Worm (Caenorhabditis elegans): ENCODE results near the gene srb-1.

srb-1 gene

DNA sequence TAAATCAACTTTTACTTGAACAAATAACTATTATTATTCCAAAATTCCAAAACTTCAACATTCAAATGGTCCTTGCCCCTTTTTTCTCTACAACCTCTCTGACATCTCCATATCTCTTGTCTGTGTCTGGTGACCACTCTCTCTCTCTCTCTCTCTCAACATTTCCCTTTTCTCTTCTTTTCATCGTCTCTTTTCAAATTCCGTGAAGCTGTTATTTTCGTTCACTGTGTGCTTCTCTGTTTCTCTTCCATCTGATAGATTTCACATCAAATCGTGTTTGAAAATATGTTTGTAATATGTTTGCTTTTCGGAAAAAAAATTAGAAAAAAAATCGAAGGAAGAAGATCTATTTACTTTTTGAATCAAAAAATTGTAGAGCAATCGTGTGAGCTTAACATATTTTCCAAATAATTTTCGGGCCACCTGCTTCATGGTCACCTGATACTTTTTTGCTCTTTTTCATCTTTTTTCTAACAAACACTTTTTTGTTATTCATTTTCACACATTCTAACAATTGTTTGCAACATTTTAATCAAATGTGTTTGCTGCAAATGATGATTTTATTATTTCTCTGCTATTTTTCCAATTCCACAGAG is 30.3 kb upstream of the srb-1 start:
- TF ChIP-seq unc-42 (tag; optimal IDR thresholded peaks at IDR 0.05), result peak; percentile 10
- peak; percentile 7 for TF ChIP-seq nfya-1 (tag; optimal IDR thresholded peaks at IDR 0.05)
- no peak for TF ChIP-seq ceh-48 (tag; optimal IDR thresholded peaks at IDR 0.05)
- no peak for TF ChIP-seq ceh-14 (tag; optimal IDR thresholded peaks at IDR 0.05)
- TF ChIP-seq dmd-4 (tag; optimal IDR thresholded peaks at IDR 0.05; ENCODE audit: borderline replicate concordance), result no peak
- no peak for TF ChIP-seq syd-9 (tag; optimal IDR thresholded peaks at IDR 0.05)
- TF ChIP-seq che-1 (tag; optimal IDR thresholded peaks at IDR 0.05), result no peak
- no peak for TF ChIP-seq sox-4 (tag; optimal IDR thresholded peaks at IDR 0.05)
- TF ChIP-seq tbx-2 (tag; optimal IDR thresholded peaks at IDR 0.05), result no peak
- no peak for TF ChIP-seq pros-1 (tag; optimal IDR thresholded peaks at IDR 0.05)
- no peak for TF ChIP-seq pax-1 (tag; optimal IDR thresholded peaks at IDR 0.05)
- TF ChIP-seq fax-1 (tag; optimal IDR thresholded peaks at IDR 0.05), result no peak
- TF ChIP-seq ceh-18 (tag; optimal IDR thresholded peaks at IDR 0.05), result peak; percentile 31
- TF ChIP-seq hlh-13 (GFP tag; optimal IDR thresholded peaks at IDR 0.05), result no peak
- no peak for TF ChIP-seq ceh-9 (tag; optimal IDR thresholded peaks at IDR 0.05)
- no peak for TF ChIP-seq ahr-1 (tag; optimal IDR thresholded peaks at IDR 0.05)
- TF ChIP-seq ceh-34 (tag; optimal IDR thresholded peaks at IDR 0.05), result no peak
- TF ChIP-seq sdc-2 (tag; optimal IDR thresholded peaks at IDR 0.05), result no peak
- no peak for TF ChIP-seq rnt-1 (tag; optimal IDR thresholded peaks at IDR 0.05)
- no peak for TF ChIP-seq pat-9 (tag; optimal IDR thresholded peaks at IDR 0.05)
- no peak for TF ChIP-seq tbx-7 (tag; optimal IDR thresholded peaks at IDR 0.05)
- TF ChIP-seq pha-4 (tag; optimal IDR thresholded peaks at IDR 0.05), result no peak
- TF ChIP-seq unc-55 (GFP tag; optimal IDR thresholded peaks at IDR 0.05), result peak; percentile 59
- no peak for TF ChIP-seq elt-2 (tag; optimal IDR thresholded peaks at IDR 0.05)
- TF ChIP-seq ceh-30 (tag; optimal IDR thresholded peaks at IDR 0.05), result no peak
- no peak for TF ChIP-seq ref-2 (tag; optimal IDR thresholded peaks at IDR 0.05)
- TF ChIP-seq ceh-24 (tag; optimal IDR thresholded peaks at IDR 0.05), result no peak
- no peak for TF ChIP-seq T23F11.4 (GFP tag; optimal IDR thresholded peaks at IDR 0.05)
- no peak for TF ChIP-seq ceh-2 (tag; optimal IDR thresholded peaks at IDR 0.05)
- no peak for TF ChIP-seq ttx-3 (tag; optimal IDR thresholded peaks at IDR 0.05)
- TF ChIP-seq hlh-30 (tag; optimal IDR thresholded peaks at IDR 0.05; ENCODE audit: insufficient read depth), result peak; percentile 61

DNA sequence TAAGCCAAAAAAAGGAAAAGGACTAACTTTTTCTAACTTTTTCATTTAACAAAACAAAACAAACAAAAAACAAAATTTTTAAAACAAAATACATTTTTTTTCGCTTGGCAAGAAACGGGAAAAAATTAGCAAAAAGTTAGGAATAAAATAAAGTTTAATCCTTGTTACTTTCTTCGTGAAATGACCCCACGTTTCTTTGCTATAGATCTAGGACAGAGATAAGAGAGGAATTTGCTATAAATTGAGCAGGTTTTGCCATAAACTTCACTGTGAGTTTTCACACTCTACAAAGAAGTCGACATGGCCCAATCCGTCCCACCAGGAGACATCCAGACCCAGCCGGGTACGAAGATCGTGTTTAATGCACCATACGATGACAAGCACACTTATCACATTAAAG is 28.7 kb upstream of the srb-1 start, which contains the start of gene msp-50:
Gene msp-50 (plus strand): TSS at position 301 of the 400 bp plus-strand sequence.
- TF ChIP-seq nhr-232 (tag; optimal IDR thresholded peaks at IDR 0.05) (no peak), ama-1 (optimal IDR thresholded peaks at IDR 0.05) (no peak), pha-2 (tag; optimal IDR thresholded peaks at IDR 0.05) (no peak), lim-6 (tag; optimal IDR thresholded peaks at IDR 0.05) (no peak), sox-4 (tag; optimal IDR thresholded peaks at IDR 0.05) (no peak), syd-9 (tag; optimal IDR thresholded peaks at IDR 0.05) (no peak), C08G9.2 (tag; optimal IDR thresholded peaks at IDR 0.05) (no peak), F13H6.1 (tag; optimal IDR thresholded peaks at IDR 0.05) (no peak), pax-1 (tag; optimal IDR thresholded peaks at IDR 0.05) (no peak), ceh-19 (GFP tag; optimal IDR thresholded peaks at IDR 0.05) (no peak), unc-55 (GFP tag; optimal IDR thresholded peaks at IDR 0.05) (no peak), odd-2 (tag; optimal IDR thresholded peaks at IDR 0.05) (no peak), tbx-7 (tag; optimal IDR thresholded peaks at IDR 0.05) (no peak), unc-3 (GFP tag; conservative IDR thresholded peaks at IDR 0.05) (no peak), unc-3 (tag; optimal IDR thresholded peaks at IDR 0.05) (no peak), elt-2 (tag; optimal IDR thresholded peaks at IDR 0.05) (no peak), dmd-4 (tag; optimal IDR thresholded peaks at IDR 0.05; ENCODE audit: borderline replicate concordance) (no peak)
